Fruit fly (Drosophila melanogaster): ENCODE results near the gene CG11585.
A peak's percentile ranks its signal among the peaks of the same experiment; 100 is the strongest.

Gene CG11585

DNA sequence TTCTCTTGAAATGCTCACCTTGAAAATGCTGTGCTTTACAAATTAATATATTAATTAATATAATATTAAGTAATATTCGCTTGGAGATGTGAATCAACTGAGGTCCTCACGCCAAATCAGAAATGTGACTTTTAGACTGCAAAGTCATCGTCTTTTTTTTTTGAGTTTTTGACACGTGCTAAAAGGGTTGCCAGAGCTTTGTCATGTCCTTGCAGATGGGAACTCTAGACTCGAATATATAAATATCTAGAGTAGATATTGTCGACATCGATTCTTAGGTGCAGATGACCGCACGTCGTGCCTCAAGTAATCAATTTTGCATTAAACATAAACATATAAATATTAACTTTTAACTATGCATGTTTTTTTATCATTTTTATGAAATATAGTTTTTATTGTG, 16.8 kb upstream of the CG11585 start, which contains the start of gene betaNACtes1 (continued):
- TF ChIP-seq org-1 (GFP tag; optimal IDR thresholded peaks at IDR 0.05) = no peak

DNA sequence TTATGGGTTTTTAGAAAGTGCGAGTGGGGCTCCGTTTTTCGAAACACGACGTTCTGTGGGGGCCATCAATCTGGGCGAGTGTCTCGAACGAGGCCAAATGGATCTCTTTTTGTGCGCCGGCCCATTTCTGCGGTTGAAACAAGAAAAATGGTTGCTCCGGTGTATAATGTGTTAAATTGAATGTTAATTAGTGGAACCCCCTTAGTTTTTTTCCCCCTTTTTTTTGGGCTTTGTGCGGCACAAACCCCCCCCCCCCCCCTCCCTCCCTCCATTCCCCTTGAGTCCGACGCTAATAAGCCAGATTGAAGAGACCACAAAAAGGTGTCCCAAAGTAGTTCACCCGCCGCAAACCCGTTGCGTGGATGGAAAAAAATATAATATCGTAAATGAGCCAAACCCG, 15.7 kb upstream of the CG11585 start:
- 0 out of 2 replicates have a peak, but pooled peaks have one; percentile 12 for TF ChIP-seq CG32532 (GFP tag; IDR thresholded peaks at IDR 0.05)
- TF ChIP-seq CG8924 (tag; optimal IDR thresholded peaks at IDR 0.05) = no peak
- TF ChIP-seq CG6175 (GFP tag; IDR thresholded peaks at IDR 0.05) = peak; percentile 60; the same call in 1 of the 3 replicates
- no peak for TF ChIP-seq GATAe (GFP tag; conservative IDR thresholded peaks at IDR 0.05)
- TF ChIP-seq zen2 (GFP tag; IDR thresholded peaks at IDR 0.05; ENCODE audit: partially characterized antibody) = no peak
- TF ChIP-seq rib (GFP tag; IDR thresholded peaks at IDR 0.05) = no peak
- TF ChIP-seq CG12769 (tag; optimal IDR thresholded peaks at IDR 0.05) = peak; percentile 54
- 0 out of 4 replicates have a peak, but pooled peaks have one; percentile 44 for TF ChIP-seq chinmo (GFP tag; IDR thresholded peaks at IDR 0.05; ENCODE audit: partially characterized antibody)
- TF ChIP-seq abd-A (tag; optimal IDR thresholded peaks at IDR 0.05) = peak; percentile 19
- peak; percentile 18; the same call in 1 of the 2 replicates for TF ChIP-seq vvl (GFP tag; IDR thresholded peaks at IDR 0.05)

DNA sequence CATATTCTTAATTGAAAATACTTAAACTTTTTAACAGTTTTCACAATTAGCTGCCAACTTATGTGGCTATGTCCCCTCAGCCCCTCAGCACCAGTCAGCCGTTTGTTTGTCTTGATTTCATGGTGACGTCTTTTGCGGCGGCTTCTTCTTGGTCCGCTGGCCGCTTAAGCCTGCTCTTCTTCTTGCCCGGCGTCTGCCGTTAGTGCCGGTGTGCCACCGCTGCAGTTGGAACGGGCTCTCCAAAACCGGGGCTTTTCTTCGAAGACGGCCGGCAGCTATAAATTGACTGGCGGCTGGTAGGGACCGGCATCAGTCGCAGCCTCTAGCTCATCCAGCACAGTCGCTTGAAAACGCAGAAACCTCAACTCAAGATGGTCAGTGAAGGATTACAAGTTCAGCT, 14.9 kb upstream of the CG11585 start, which contains the start of gene CG1368:
Gene CG1368, plus strand, starts transcription at position 301 of the 400 bp plus-strand sequence.
- TF ChIP-seq CG6175 (GFP tag; IDR thresholded peaks at IDR 0.05) = no peak
- TF ChIP-seq CG8359 (GFP tag; optimal IDR thresholded peaks at IDR 0.05; ENCODE audit: borderline replicate concordance) = peak; percentile 3
- peak; percentile 68; the same call in 1 of the 4 replicates for TF ChIP-seq chinmo (GFP tag; IDR thresholded peaks at IDR 0.05; ENCODE audit: partially characterized antibody)
- TF ChIP-seq Mes4 (GFP tag; optimal IDR thresholded peaks at IDR 0.05) = no peak
- TF ChIP-seq CG17385 (GFP tag; optimal IDR thresholded peaks at IDR 0.05) = peak; percentile 29

DNA sequence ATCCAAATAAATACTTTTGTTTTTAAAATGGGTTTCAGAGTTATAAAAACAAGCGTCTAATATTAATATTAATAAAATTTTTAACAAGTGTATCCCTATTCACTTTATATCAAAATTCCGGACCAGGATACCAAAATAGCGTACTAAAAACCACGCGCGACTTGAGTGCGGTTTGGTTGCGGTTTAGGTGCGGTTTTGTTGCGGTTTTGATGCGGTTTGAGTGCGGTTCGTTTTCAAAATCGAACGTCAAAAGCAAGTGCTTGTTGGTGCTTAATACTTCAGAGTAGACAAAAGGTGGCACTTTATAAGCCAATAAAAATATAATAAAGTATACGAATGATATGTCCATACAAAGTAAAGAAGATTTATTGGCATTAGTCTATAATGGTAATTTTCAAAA, 13.7 kb upstream of the CG11585 start:
- TF ChIP-seq CG8359 (GFP tag; optimal IDR thresholded peaks at IDR 0.05; ENCODE audit: borderline replicate concordance) = peak; percentile 98
- no peak for TF ChIP-seq CG16815 (GFP tag; optimal IDR thresholded peaks at IDR 0.05)
- no peak for TF ChIP-seq ara (GFP tag; IDR thresholded peaks at IDR 0.05)
- no peak for TF ChIP-seq CG17328 (GFP tag; IDR thresholded peaks at IDR 0.05)
- TF ChIP-seq PHDP (tag; optimal IDR thresholded peaks at IDR 0.05) = no peak
- TF ChIP-seq mld (GFP tag; IDR thresholded peaks at IDR 0.05; ENCODE audit: partially characterized antibody) = no peak
- no peak for TF ChIP-seq D19B (GFP tag; optimal IDR thresholded peaks at IDR 0.05)
- no peak for TF ChIP-seq CG14667 (GFP tag; IDR thresholded peaks at IDR 0.05)

DNA sequence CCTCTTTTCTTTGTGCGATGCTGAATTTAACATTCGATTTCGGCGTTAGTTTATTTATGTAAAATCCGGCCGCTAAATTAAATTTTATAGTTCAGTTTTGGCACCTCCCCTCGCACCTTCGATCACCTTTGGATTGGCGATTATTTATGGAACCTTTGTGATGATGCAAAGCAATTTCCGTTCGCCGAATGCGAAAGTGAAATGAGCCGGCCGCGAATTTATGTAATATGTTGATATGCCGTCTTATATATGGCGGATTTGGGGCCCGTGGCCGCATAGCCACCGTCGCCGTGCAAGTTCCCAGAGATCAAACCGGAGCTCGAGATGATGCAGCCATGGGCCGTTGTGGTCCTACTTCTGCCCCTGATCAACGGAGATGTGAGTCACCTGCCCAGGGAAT, 12.7 kb upstream of the CG11585 start, which contains the start of gene CG11581:
Gene CG11581, plus strand, starts transcription at position 301 of the 400 bp plus-strand sequence.
- TF ChIP-seq Sry-δ (GFP tag; optimal IDR thresholded peaks at IDR 0.05) (no peak), CG14710 (tag; optimal IDR thresholded peaks at IDR 0.05) (no peak), CG11456 (GFP tag; IDR thresholded peaks at IDR 0.05) (no peak), wek (GFP tag; optimal IDR thresholded peaks at IDR 0.05) (no peak), CG12219 (GFP tag; optimal IDR thresholded peaks at IDR 0.05) (no peak), row (GFP tag; IDR thresholded peaks at IDR 0.05) (no peak), bigmax (GFP tag; optimal IDR thresholded peaks at IDR 0.05) (no peak), sens (GFP tag) (no peak), usp (GFP tag; optimal IDR thresholded peaks at IDR 0.05) (no peak), Meics (GFP tag; optimal IDR thresholded peaks at IDR 0.05) (no peak), MTF-1 (GFP tag; optimal IDR thresholded peaks at IDR 0.05; ENCODE audit: borderline replicate concordance) (no peak), tgo (GFP tag; IDR thresholded peaks at IDR 0.05) (no peak), CG33213 (GFP tag; optimal IDR thresholded peaks at IDR 0.05) (no peak), CG3838 (GFP tag; optimal IDR thresholded peaks at IDR 0.05) (no peak), prd (optimal IDR thresholded peaks at IDR 0.05) (no peak), prd (GFP tag; IDR thresholded peaks at IDR 0.05) (no peak), CG7556 (GFP tag; optimal IDR thresholded peaks at IDR 0.05) (no peak), Fer3 (tag; optimal IDR thresholded peaks at IDR 0.05) (no peak), tna (GFP tag; IDR thresholded peaks at IDR 0.05; ENCODE audit: partially characterized antibody) (no peak), Ptx1 (GFP tag; IDR thresholded peaks at IDR 0.05) (no peak)
